Worm (Caenorhabditis elegans) whole organism, L4/young adult: ENCODE results near the gene F57E7.4.

Source experiments
- W03F9.2 ChIP-seq: fragments of 150-350 bp; optimal IDR thresholded peaks from 2 replicates; lab custom pipeline; 2014; ENCODE audit warnings: missing biosample characterization, missing genetic modification characterization
- him-1 ChIP-seq: sonication (generic microtip); optimal IDR thresholded peaks from 2 replicates; lab custom pipeline; 2016; ENCODE audit warnings: missing genotype, missing genetic modification reagents, missing genetic modification characterization, missing compliant biosample characterization

DNA sequence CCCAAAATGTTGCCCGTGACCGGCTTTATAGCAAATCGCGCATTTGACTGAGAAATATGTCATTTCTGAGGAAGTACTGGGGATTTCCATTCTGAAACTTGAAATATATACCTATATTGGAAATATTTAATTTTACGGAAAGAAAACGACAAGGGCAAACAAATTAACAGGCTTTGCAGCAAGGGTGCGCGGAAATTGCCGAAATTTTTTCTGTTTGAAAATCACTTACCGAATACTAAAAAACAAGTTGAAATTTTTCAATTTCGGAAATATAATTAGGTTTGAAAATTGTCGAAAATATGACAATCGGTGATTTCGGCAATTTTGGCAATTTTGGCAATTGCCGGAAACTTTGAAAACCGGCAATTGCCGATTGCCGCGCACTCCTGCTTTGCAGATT is 25.0 kb upstream of the F57E7.4 start, which contains the start of gene nhr-54:
- TF ChIP-seq him-1 (tag; lab: Kevin White, UChicago) (no peak), W03F9.2 (no peak)
